Worm (Caenorhabditis elegans): ENCODE results near the gene srx-88.
A peak's percentile ranks its signal among the peaks of the same experiment; 100 is the strongest.

The srx-88 gene

ce11 chrV:11618173-11618572 lies 34.9 kb downstream of the srx-88 start, which contains the start of gene glb-15:
Gene glb-15, minus strand, starts transcription at chrV:11618273.
- TF ChIP-seq lin-35 (GFP tag; optimal IDR thresholded peaks at IDR 0.05), result no peak
- no peak for TF ChIP-seq mef-2 (tag; optimal IDR thresholded peaks at IDR 0.05)
- no peak for TF ChIP-seq lsy-2 (tag; optimal IDR thresholded peaks at IDR 0.05)
- TF ChIP-seq jun-1 (tag; optimal IDR thresholded peaks at IDR 0.05), result no peak
- TF ChIP-seq blmp-1 (tag; optimal IDR thresholded peaks at IDR 0.05), result no peak
- TF ChIP-seq hlh-4 (tag; optimal IDR thresholded peaks at IDR 0.05), result no peak
- no peak for TF ChIP-seq ztf-11 (tag; optimal IDR thresholded peaks at IDR 0.05)
- TF ChIP-seq nhr-77 (tag; optimal IDR thresholded peaks at IDR 0.05), result no peak
- TF ChIP-seq C34B4.2 (tag; optimal IDR thresholded peaks at IDR 0.05), result no peak
- TF ChIP-seq nhr-90 (tag; optimal IDR thresholded peaks at IDR 0.05; ENCODE audit: poor library complexity), result no peak
- no peak for TF ChIP-seq tlp-1 (tag; optimal IDR thresholded peaks at IDR 0.05)
- TF ChIP-seq C16A3.4 (tag; optimal IDR thresholded peaks at IDR 0.05), result no peak
- TF ChIP-seq lin-15B (tag; optimal IDR thresholded peaks at IDR 0.05), result no peak
- no peak for TF ChIP-seq fkh-4 (tag; optimal IDR thresholded peaks at IDR 0.05; ENCODE audit: borderline replicate concordance)
- TF ChIP-seq efl-1 (optimal IDR thresholded peaks at IDR 0.05), result no peak
- TF ChIP-seq efl-1 (GFP tag; optimal IDR thresholded peaks at IDR 0.05 in 1 of 2), result no peak
- no peak for TF ChIP-seq elt-2 (tag; optimal IDR thresholded peaks at IDR 0.05)

ce11 chrV:11620081-11620480 lies 36.8 kb downstream of the srx-88 start:
- peak; percentile 1 for TF ChIP-seq lin-14 (GFP tag; optimal IDR thresholded peaks at IDR 0.05)
- no peak for TF ChIP-seq hpl-2 (GFP tag; optimal IDR thresholded peaks at IDR 0.05)
- 0 out of 2 replicates have a peak, but pooled peaks have one; percentile 14 for TF ChIP-seq mab-9 (GFP tag; IDR thresholded peaks at IDR 0.05)
- no peak for TF ChIP-seq skn-1 (tag; optimal IDR thresholded peaks at IDR 0.05)

- TF ChIP-seq lin-14 (GFP tag; optimal IDR thresholded peaks at IDR 0.05) (peak; percentile 33), fkh-4 (tag; optimal IDR thresholded peaks at IDR 0.05; ENCODE audit: borderline replicate concordance) (no peak)
Observed at ce11 chrV:11621276-11621675, 38.0 kb downstream of the srx-88 start.

- peak; percentile 95 for TF ChIP-seq dsc-1 (tag; optimal IDR thresholded peaks at IDR 0.05)
- TF ChIP-seq F16B12.6 (tag; optimal IDR thresholded peaks at IDR 0.05), result no peak
- TF ChIP-seq nhr-47 (tag; optimal IDR thresholded peaks at IDR 0.05), result peak; percentile 19
Observed at ce11 chrV:11624954-11625353, 41.6 kb downstream of the srx-88 start.

- no peak for TF ChIP-seq lin-39 (tag; optimal IDR thresholded peaks at IDR 0.05)
- TF ChIP-seq aha-1 (tag; optimal IDR thresholded peaks at IDR 0.05), result no peak
- peak in 1 of 2 experiments; percentile 12 for TF ChIP-seq lin-35 (GFP tag; optimal IDR thresholded peaks at IDR 0.05)
Observed at ce11 chrV:11627837-11628236, 44.5 kb downstream of the srx-88 start.

ce11 chrV:11629222-11630026 lies 46.1 kb downstream of the srx-88 start, which contains the start of gene F35B12.10:
Gene F35B12.10, minus strand, starts transcription at chrV:11629272.
- no peak for TF ChIP-seq ceh-63 (GFP tag; optimal IDR thresholded peaks at IDR 0.05)
- TF ChIP-seq egl-13 (tag; optimal IDR thresholded peaks at IDR 0.05), result no peak
- TF ChIP-seq lsy-2 (tag; optimal IDR thresholded peaks at IDR 0.05), result no peak
- TF ChIP-seq elt-2 (tag; optimal IDR thresholded peaks at IDR 0.05), result peak; percentile 69
- TF ChIP-seq ceh-8 (GFP tag; optimal IDR thresholded peaks at IDR 0.05), result no peak
- no peak for TF ChIP-seq unc-98 (GFP tag; IDR thresholded peaks at IDR 0.05)
- no peak for TF ChIP-seq dpl-1 (GFP tag; optimal IDR thresholded peaks at IDR 0.05)
- no peak for TF ChIP-seq zip-4 (GFP tag; optimal IDR thresholded peaks at IDR 0.05)
- TF ChIP-seq efl-1 (optimal IDR thresholded peaks at IDR 0.05), result no peak
- TF ChIP-seq efl-1 (GFP tag; optimal IDR thresholded peaks at IDR 0.05 in 1 of 2), result peak in 1 of 2 experiments; percentile 1
- TF ChIP-seq unc-130 (tag; optimal IDR thresholded peaks at IDR 0.05), result no peak
- TF ChIP-seq nhr-47 (tag; optimal IDR thresholded peaks at IDR 0.05), result no peak
- TF ChIP-seq pax-3 (tag; optimal IDR thresholded peaks at IDR 0.05), result no peak
- no peak for TF ChIP-seq lin-39 (tag; optimal IDR thresholded peaks at IDR 0.05)
- no peak for TF ChIP-seq ama-1 (optimal IDR thresholded peaks at IDR 0.05)
- peak; percentile 1 for TF ChIP-seq nhr-90 (tag; optimal IDR thresholded peaks at IDR 0.05; ENCODE audit: poor library complexity)
- no peak for TF ChIP-seq blmp-1 (tag; optimal IDR thresholded peaks at IDR 0.05)
- TF ChIP-seq jun-1 (tag; optimal IDR thresholded peaks at IDR 0.05), result no peak
- TF ChIP-seq C16A3.4 (tag; optimal IDR thresholded peaks at IDR 0.05), result no peak
- TF ChIP-seq unc-86 (tag; optimal IDR thresholded peaks at IDR 0.05), result no peak
- TF ChIP-seq alr-1 (tag; optimal IDR thresholded peaks at IDR 0.05; ENCODE audit: borderline replicate concordance), result no peak
- TF ChIP-seq skn-1 (tag; optimal IDR thresholded peaks at IDR 0.05), result no peak
- no peak for TF ChIP-seq lin-35 (GFP tag; optimal IDR thresholded peaks at IDR 0.05)

Data from whole organism, L1 larva.